Fruit fly (Drosophila melanogaster): Measurements from ENCODE around the gene Akh.

The Akh gene

DNA sequence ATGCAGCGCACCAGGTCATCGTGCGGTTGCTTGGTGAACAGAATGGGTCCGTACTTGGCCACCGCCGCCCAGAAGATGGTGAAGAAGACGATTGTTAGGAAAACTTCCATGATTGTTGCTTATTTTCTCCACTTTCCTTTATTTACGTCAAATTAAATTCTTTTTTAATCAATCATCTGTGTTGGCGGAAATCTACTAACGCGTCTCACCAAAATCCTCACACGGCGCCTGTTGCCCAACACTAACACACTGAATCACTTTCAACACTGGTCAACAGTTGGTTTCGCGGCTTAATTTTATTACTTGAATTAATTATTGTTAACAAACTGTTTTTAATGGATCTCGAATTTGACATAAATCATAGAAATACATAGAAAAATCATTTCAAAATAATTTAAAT is 45.4 kb downstream of the Akh start, which contains the start of gene VhaM9.7-c (continued):
- TF ChIP-seq crc (GFP tag; optimal IDR thresholded peaks at IDR 0.05) (no peak), chm (GFP tag; IDR thresholded peaks at IDR 0.05) (no peak), sna (GFP tag; IDR thresholded peaks at IDR 0.05; ENCODE audit: partially characterized antibody) (no peak), Max (GFP tag; optimal IDR thresholded peaks at IDR 0.05) (peak; percentile 34), CG2199 (GFP tag; IDR thresholded peaks at IDR 0.05) (0 out of 3 replicates have a peak, but pooled peaks have one; percentile 2), cg (GFP tag; optimal IDR thresholded peaks at IDR 0.05) (no peak), Nf-YB (GFP tag; optimal IDR thresholded peaks at IDR 0.05) (no peak), CTCF (GFP tag; optimal IDR thresholded peaks at IDR 0.05) (no peak), CG17186 (GFP tag; optimal IDR thresholded peaks at IDR 0.05) (peak; percentile 19), gt (GFP tag; IDR thresholded peaks at IDR 0.05) (no peak), CG1832 (GFP tag; optimal IDR thresholded peaks at IDR 0.05) (no peak), zf30C (GFP tag; optimal IDR thresholded peaks at IDR 0.05) (no peak), HLH4C (GFP tag; IDR thresholded peaks at IDR 0.05; ENCODE audit: partially characterized antibody) (no peak), CG33557 (GFP tag; optimal IDR thresholded peaks at IDR 0.05) (no peak), CG17361 (GFP tag; IDR thresholded peaks at IDR 0.05) (no peak; the same call in 2 of the 3 replicates), CG10267 (tag; optimal IDR thresholded peaks at IDR 0.05) (peak; percentile 96), CG3163 (GFP tag; optimal IDR thresholded peaks at IDR 0.05) (no peak), dmrt99B (tag; optimal IDR thresholded peaks at IDR 0.05) (no peak), BtbVII (GFP tag; optimal IDR thresholded peaks at IDR 0.05) (no peak), CG6654 (GFP tag; optimal IDR thresholded peaks at IDR 0.05) (no peak), Lim3 (GFP tag; IDR thresholded peaks at IDR 0.05) (no peak), Camta (GFP tag; optimal IDR thresholded peaks at IDR 0.05) (peak; percentile 2), CG18764 (GFP tag; optimal IDR thresholded peaks at IDR 0.05) (no peak), CG8281 (tag; optimal IDR thresholded peaks at IDR 0.05) (no peak), Stat92E (GFP tag; optimal IDR thresholded peaks at IDR 0.05) (peak in 1 of 3 experiments; percentile 33), CG16863 (GFP tag; optimal IDR thresholded peaks at IDR 0.05) (no peak), CG6765 (GFP tag; optimal IDR thresholded peaks at IDR 0.05) (no peak), CG13775 (GFP tag; optimal IDR thresholded peaks at IDR 0.05) (no peak), HLH3B (GFP tag; IDR thresholded peaks at IDR 0.05) (no peak), Med (GFP tag) (peak; percentile 96), Kr (GFP tag; optimal IDR thresholded peaks at IDR 0.05) (no peak), CG18262 (tag; optimal IDR thresholded peaks at IDR 0.05) (no peak), CG10462 (GFP tag; optimal IDR thresholded peaks at IDR 0.05) (no peak), Lpt (GFP tag; optimal IDR thresholded peaks at IDR 0.05) (no peak), Blimp-1 (GFP tag; optimal IDR thresholded peaks at IDR 0.05) (no peak), CG4730 (GFP tag; IDR thresholded peaks at IDR 0.05) (no peak), Fer3 (tag; optimal IDR thresholded peaks at IDR 0.05) (peak; percentile 22), Atf-2 (GFP tag; optimal IDR thresholded peaks at IDR 0.05) (no peak), bcd (GFP tag; optimal IDR thresholded peaks at IDR 0.05) (peak; percentile 17), stc (GFP tag; IDR thresholded peaks at IDR 0.05) (no peak), CG16779 (GFP tag; IDR thresholded peaks at IDR 0.05) (no peak), rib (GFP tag; IDR thresholded peaks at IDR 0.05) (no peak), Gsc (GFP tag; IDR thresholded peaks at IDR 0.05) (no peak), eve (GFP tag; optimal IDR thresholded peaks at IDR 0.05) (no peak), CG8478 (optimal IDR thresholded peaks at IDR 0.05) (no peak), CG12219 (GFP tag; optimal IDR thresholded peaks at IDR 0.05) (no peak), Ets65A (GFP tag) (peak; percentile 94), CG14860 (GFP tag; IDR thresholded peaks at IDR 0.05; ENCODE audit: partially characterized antibody) (no peak), CG3995 (GFP tag; optimal IDR thresholded peaks at IDR 0.05) (no peak), tin (GFP tag; optimal IDR thresholded peaks at IDR 0.05) (peak; percentile 32), CG8765 (GFP tag; IDR thresholded peaks at IDR 0.05) (no peak), Meics (GFP tag; optimal IDR thresholded peaks at IDR 0.05) (peak; percentile 15)

Measured in whole organism, embryonic.